Fruit fly (Drosophila melanogaster) whole organism, embryonic: ENCODE measurements around the gene Hacd1.

Experiments
- Ada2b ChIP-seq: fragments of 200-800 bp; sonication (Bioruptor generic); IDR thresholded peaks from 2 replicates; pipeline ENCODE4 v1.3.6; 2022; ENCODE audit warnings: missing biosample characterization, missing genetic modification characterization
- C15 ChIP-seq: fragments of 200-800 bp; sonication (Bioruptor generic); IDR thresholded peaks from 3 replicates; pipeline ENCODE4 v1.3.6; 2022; ENCODE audit warnings: missing biosample characterization, missing genetic modification characterization
- CG10431 ChIP-seq: fragments of 200-800 bp; sonication (Bioruptor generic); optimal IDR thresholded peaks from 3 replicates; lab custom pipeline; 2018; ENCODE audit warnings: missing biosample characterization, mild to moderate bottlenecking, missing genetic modification characterization
- CG10543 ChIP-seq: fragments of 200-800 bp; sonication (Bioruptor generic); optimal IDR thresholded peaks from 3 replicates; lab custom pipeline; 2017; ENCODE audit warnings: missing biosample characterization, mild to moderate bottlenecking, missing genetic modification characterization, moderate library complexity
- CG11560 ChIP-seq: fragments of 200-800 bp; sonication (Bioruptor generic); IDR thresholded peaks from 3 replicates; pipeline ENCODE4 v1.3.6; 2022; ENCODE audit warnings: missing biosample characterization, missing genetic modification characterization
- CG12659 ChIP-seq: fragments of 200-800 bp; sonication (Bioruptor generic); optimal IDR thresholded peaks from 3 replicates; lab custom pipeline; 2017; ENCODE audit warnings: mild to moderate bottlenecking, missing biosample characterization, missing genetic modification reagents, missing genetic modification characterization
- CG13296 ChIP-seq: fragments of 200-800 bp; sonication (Bioruptor generic); optimal IDR thresholded peaks from 3 replicates; lab custom pipeline; 2018; ENCODE audit warnings: missing biosample characterization, mild to moderate bottlenecking, missing genetic modification characterization
- CG13424 ChIP-seq: fragments of 200-800 bp; sonication (Bioruptor generic); optimal IDR thresholded peaks from 2 replicates; lab custom pipeline; 2019; ENCODE audit warnings: missing biosample characterization, mild to moderate bottlenecking, missing genetic modification characterization, moderate library complexity
- CG14050 ChIP-seq: fragments of 200-800 bp; sonication (Bioruptor generic); IDR thresholded peaks from 3 replicates; pipeline ENCODE4 v1.3.6; 2022; ENCODE audit warnings: missing biosample characterization, missing genetic modification characterization
- CG15514 ChIP-seq: fragments of 200-800 bp; sonication (Bioruptor generic); optimal IDR thresholded peaks from 3 replicates; lab custom pipeline; 2017; ENCODE audit warnings: missing biosample characterization, missing genetic modification characterization, mild to moderate bottlenecking, moderate library complexity, missing genetic modification reagents
- CG17359 ChIP-seq: fragments of 200-800 bp; sonication (Bioruptor generic); optimal IDR thresholded peaks from 3 replicates; lab custom pipeline; 2018; ENCODE audit warnings: missing biosample characterization, mild to moderate bottlenecking, missing genetic modification characterization, moderate library complexity
- CG18599 ChIP-seq: fragments of 200-800 bp; sonication (Bioruptor generic); optimal IDR thresholded peaks from 3 replicates; lab custom pipeline; 2017; ENCODE audit warnings: missing biosample characterization, missing genetic modification characterization, mild to moderate bottlenecking, moderate library complexity, missing genetic modification reagents
- CG18619 ChIP-seq: fragments of 200-800 bp; sonication (Bioruptor generic); optimal IDR thresholded peaks from 3 replicates; lab custom pipeline; 2017; ENCODE audit warnings: missing biosample characterization, mild to moderate bottlenecking, missing genetic modification characterization
- CG2199 ChIP-seq: fragments of 200-800 bp; sonication (Bioruptor generic); IDR thresholded peaks from 3 replicates; pipeline ENCODE4 v1.3.6; 2022; ENCODE audit warnings: missing biosample characterization, missing genetic modification characterization
- CG31365 ChIP-seq: fragments of 200-800 bp; sonication (Bioruptor generic); optimal IDR thresholded peaks from 2 replicates; lab custom pipeline; 2018; ENCODE audit warnings: missing biosample characterization, mild to moderate bottlenecking, missing genetic modification characterization
- CG3281 ChIP-seq: fragments of 200-800 bp; sonication (Bioruptor generic); optimal IDR thresholded peaks from 3 replicates; lab custom pipeline; 2017; ENCODE audit warnings: missing biosample characterization, mild to moderate bottlenecking, missing genetic modification characterization
- CG7745 ChIP-seq: fragments of 200-800 bp; sonication (Bioruptor generic); optimal IDR thresholded peaks from 2 replicates; lab custom pipeline; 2018; ENCODE audit warnings: missing biosample characterization, mild to moderate bottlenecking, missing genetic modification characterization, moderate library complexity
- CG9876 ChIP-seq: fragments of 200-800 bp; sonication (Bioruptor generic); optimal IDR thresholded peaks from 2 replicates; lab custom pipeline; 2016; ENCODE audit warnings: missing biosample characterization, missing genetic modification characterization
- CG9932 ChIP-seq: fragments of 200-800 bp; sonication (Bioruptor generic); IDR thresholded peaks from 2 replicates; pipeline ENCODE4 v1.3.6; 2022; ENCODE audit warnings: missing biosample characterization, missing genetic modification characterization
- Deaf1 ChIP-seq: fragments of 200-800 bp; optimal IDR thresholded peaks from 3 replicates; lab custom pipeline; 2019; ENCODE audit warnings: missing biosample characterization, mild to moderate bottlenecking, missing genetic modification characterization, moderate library complexity
- Dip2 ChIP-seq: fragments of 200-800 bp; sonication (Bioruptor generic); IDR thresholded peaks from 2 replicates; pipeline ENCODE4 v1.3.6; 2022; ENCODE audit warnings: missing biosample characterization, missing genetic modification characterization
- Doc2 ChIP-seq: fragments of 200-800 bp; sonication (Bioruptor generic); IDR thresholded peaks from 2 replicates; pipeline ENCODE4 v1.3.6; 2022; ENCODE audit warnings: missing biosample characterization, missing genetic modification characterization
- Drgx ChIP-seq: fragments of 200-800 bp; sonication (Bioruptor generic); IDR thresholded peaks from 2 replicates; pipeline ENCODE4 v1.3.6; 2022; ENCODE audit warnings: missing biosample characterization, missing genetic modification characterization
- Med ChIP-seq: fragments of 200-800 bp; sonication (Bioruptor generic); peaks from one replicate; lab custom pipeline; 2016; ENCODE audit warnings: missing biosample characterization, missing genetic modification characterization, mild to moderate bottlenecking, inconsistent platforms, moderate library complexity
- Ptx1 ChIP-seq: fragments of 200-800 bp; sonication (Bioruptor generic); IDR thresholded peaks from 2 replicates; pipeline ENCODE4 v1.3.6; 2022; ENCODE audit warnings: missing biosample characterization, missing genetic modification characterization
- Scr ChIP-seq: fragments of 200-800 bp; sonication (Bioruptor generic); IDR thresholded peaks from 2 replicates; pipeline ENCODE4 v1.3.6; 2022; ENCODE audit warnings: missing biosample characterization, missing genetic modification characterization; ENCODE audit not compliant: partially characterized antibody
- Six4 ChIP-seq: fragments of 200-800 bp; sonication (Bioruptor generic); optimal IDR thresholded peaks from 2 replicates; lab custom pipeline; 2016; ENCODE audit warnings: missing biosample characterization, missing genetic modification characterization
- Sox100B ChIP-seq: fragments of 200-800 bp; sonication (Bioruptor generic); optimal IDR thresholded peaks from 3 replicates; lab custom pipeline; 2018; ENCODE audit warnings: missing biosample characterization, mild to moderate bottlenecking, missing genetic modification characterization
- Spps ChIP-seq: fragments of 200-800 bp; sonication (Bioruptor generic); optimal IDR thresholded peaks from 2 replicates; lab custom pipeline; 2018; ENCODE audit warnings: missing biosample characterization, mild to moderate bottlenecking, missing genetic modification characterization
- TFAM ChIP-seq: fragments of 200-800 bp; sonication (Bioruptor generic); optimal IDR thresholded peaks from 2 replicates; lab custom pipeline; 2017; ENCODE audit warnings: missing biosample characterization, missing genetic modification characterization, inconsistent platforms
- YL-1 ChIP-seq: fragments of 200-800 bp; sonication (Bioruptor generic); optimal IDR thresholded peaks from 3 replicates; lab custom pipeline; 2017; ENCODE audit warnings: missing biosample characterization, mild to moderate bottlenecking, missing genetic modification characterization
- aop ChIP-seq: fragments of 200-800 bp; sonication (Bioruptor generic); IDR thresholded peaks from 2 replicates; pipeline ENCODE4 v1.3.6; 2022; ENCODE audit warnings: missing biosample characterization, missing genetic modification characterization
- crol ChIP-seq: fragments of 200-800 bp; sonication (Bioruptor generic); IDR thresholded peaks from 2 replicates; pipeline ENCODE4 v1.3.6; 2022; ENCODE audit warnings: missing biosample characterization, missing genetic modification characterization
- dimm ChIP-seq: fragments of 200-800 bp; sonication (Bioruptor generic); IDR thresholded peaks from 2 replicates; pipeline ENCODE4 v1.3.6; 2022; ENCODE audit warnings: missing biosample characterization, missing genetic modification characterization
- grau ChIP-seq: fragments of 200-800 bp; optimal IDR thresholded peaks from 3 replicates; lab custom pipeline; 2019; ENCODE audit warnings: missing biosample characterization, mild to moderate bottlenecking, missing genetic modification characterization, moderate library complexity
- gsb ChIP-seq: fragments of 200-800 bp; sonication (Bioruptor generic); IDR thresholded peaks from 2 replicates; pipeline ENCODE4 v1.3.6; 2022; ENCODE audit warnings: missing biosample characterization, missing genetic modification characterization
- hb ChIP-seq: fragments of 200-800 bp; sonication (Bioruptor generic); IDR thresholded peaks from 3 replicates; pipeline ENCODE4 v1.3.6; 2022; ENCODE audit warnings: missing biosample characterization, missing genetic modification characterization; ENCODE audit not compliant: partially characterized antibody
- ind ChIP-seq: fragments of 200-800 bp; sonication (Bioruptor generic); optimal IDR thresholded peaks from 3 replicates; lab custom pipeline; 2016; ENCODE audit warnings: missing biosample characterization, missing genetic modification characterization
- kah ChIP-seq: fragments of 200-800 bp; sonication (Bioruptor generic); optimal IDR thresholded peaks from 2 replicates; lab custom pipeline; 2018; ENCODE audit warnings: missing biosample characterization, mild to moderate bottlenecking, missing genetic modification characterization
- lilli ChIP-seq: fragments of 200-800 bp; sonication (Bioruptor generic); optimal IDR thresholded peaks from 3 replicates; lab custom pipeline; 2016; ENCODE audit warnings: missing biosample characterization, missing genetic modification characterization
- lov ChIP-seq, 2 experiments: fragments of 200-800 bp in 1 of 2; fragments of >200 bp in 1 of 2; sonication (Bioruptor generic) in 1 of 2; IDR thresholded peaks in 1 of 2; optimal IDR thresholded peaks in 1 of 2; 2 replicates in 1 of 2; 3 replicates in 1 of 2; pipeline versions ENCODE4 v1.3.6 to Lab custom; 2017 to 2022; ENCODE audit warnings: missing biosample characterization in 1 of 2, missing genetic modification characterization in 1 of 2
- mirr ChIP-seq: fragments of 200-800 bp; sonication (Bioruptor generic); optimal IDR thresholded peaks from 3 replicates; lab custom pipeline; 2018; ENCODE audit warnings: missing biosample characterization, mild to moderate bottlenecking, missing genetic modification characterization
- p53 ChIP-seq: fragments of 200-800 bp; sonication (Bioruptor generic); optimal IDR thresholded peaks from 2 replicates; lab custom pipeline; 2016; ENCODE audit warnings: missing biosample characterization, missing genetic modification characterization
- pb ChIP-seq: fragments of 200-800 bp; sonication (Bioruptor generic); optimal IDR thresholded peaks from 3 replicates; lab custom pipeline; 2016; ENCODE audit warnings: missing biosample characterization, missing genetic modification characterization
- psq ChIP-seq: fragments of 200-800 bp; sonication (Bioruptor generic); optimal IDR thresholded peaks from 2 replicates; lab custom pipeline; 2017; ENCODE audit warnings: missing biosample characterization, missing genetic modification characterization
- sd ChIP-seq: fragments of 200-800 bp; sonication (Bioruptor generic); optimal IDR thresholded peaks from 3 replicates; lab custom pipeline; 2018; ENCODE audit warnings: missing biosample characterization, mild to moderate bottlenecking, missing genetic modification characterization, moderate library complexity
- so ChIP-seq: fragments of 200-800 bp; sonication (Bioruptor generic); IDR thresholded peaks from 3 replicates; pipeline ENCODE4 v1.3.6; 2022; ENCODE audit warnings: missing biosample characterization, missing genetic modification characterization
- sob ChIP-seq: fragments of 200-800 bp; sonication (Bioruptor generic); IDR thresholded peaks from 2 replicates; pipeline ENCODE4 v1.3.6; 2022; ENCODE audit warnings: missing biosample characterization, missing genetic modification characterization
- tap ChIP-seq: fragments of 200-800 bp; optimal IDR thresholded peaks from 3 replicates; lab custom pipeline; 2019; ENCODE audit warnings: missing biosample characterization, mild to moderate bottlenecking, missing genetic modification characterization, moderate library complexity
- trem ChIP-seq: fragments of 200-800 bp; optimal IDR thresholded peaks from 3 replicates; lab custom pipeline; 2019; ENCODE audit warnings: missing biosample characterization, mild to moderate bottlenecking, missing genetic modification characterization, moderate library complexity
- zfh2 ChIP-seq: fragments of 200-800 bp; sonication (Bioruptor generic); optimal IDR thresholded peaks from 2 replicates; lab custom pipeline; 2016; ENCODE audit warnings: missing biosample characterization, missing genetic modification characterization

The Hacd1 gene

DNA sequence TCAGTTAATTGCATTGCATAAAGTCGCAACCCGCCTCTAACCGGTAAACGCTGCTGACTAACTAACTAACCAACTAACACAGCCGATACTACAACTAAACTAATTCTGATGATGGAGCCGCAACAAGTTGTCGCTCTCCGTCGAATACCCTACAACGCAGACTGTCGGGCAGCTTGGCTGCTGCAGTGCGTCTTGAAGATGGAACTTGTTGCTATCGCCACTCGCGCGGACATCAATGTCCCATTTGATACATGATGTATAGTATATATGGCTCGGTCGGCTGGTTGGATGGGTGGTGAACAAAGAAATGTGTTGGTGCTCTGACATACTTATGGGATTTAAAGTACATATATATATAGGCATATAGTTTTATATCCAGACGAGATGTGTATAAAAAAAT is 23.4 kb upstream of the Hacd1 start (continued):
- no peak for TF ChIP-seq Spps (tag; lab: Kevin White, UChicago)
- TF ChIP-seq Six4 (GFP tag; lab: Kevin White, UChicago), result no peak
- TF ChIP-seq zfh2 (GFP tag; lab: Kevin White, UChicago), result no peak
- no peak for TF ChIP-seq crol (GFP tag; lab: Robert Waterston, UW)
- TF ChIP-seq trem (tag; lab: Kevin White, UChicago), result no peak
- peak; percentile 7 for TF ChIP-seq CG17359 (tag; lab: Kevin White, UChicago)
- TF ChIP-seq CG7745, result no peak
- no peak for TF ChIP-seq CG14050 (GFP tag; lab: Robert Waterston, UW)
- no peak for TF ChIP-seq pb
- TF ChIP-seq so (GFP tag; lab: Robert Waterston, UW), result no peak
- TF ChIP-seq TFAM (GFP tag; lab: Kevin White, UChicago), result no peak
- no peak for TF ChIP-seq Dip2 (GFP tag; lab: Robert Waterston, UW)
- TF ChIP-seq CG18599 (GFP tag; lab: Kevin White, UChicago), result no peak
- TF ChIP-seq grau (tag; lab: Kevin White, UChicago), result peak; percentile 22
- peak; percentile 15 for TF ChIP-seq CG15514 (GFP tag; lab: Kevin White, UChicago)
- TF ChIP-seq CG2199 (GFP tag; lab: Robert Waterston, UW), result 0 out of 3 replicates have a peak, but pooled peaks have one; percentile 55
- TF ChIP-seq CG10431, result no peak
- peak; percentile 3 for TF ChIP-seq tap
- TF ChIP-seq CG13424, result peak; percentile 15
- TF ChIP-seq CG31365 (tag; lab: Kevin White, UChicago), result no peak
- TF ChIP-seq CG12659 (GFP tag; lab: Kevin White, UChicago), result no peak
- TF ChIP-seq YL-1 (GFP tag; lab: Kevin White, UChicago), result no peak
- TF ChIP-seq sd, result peak; percentile 4
- TF ChIP-seq CG3281 (GFP tag; lab: Kevin White, UChicago), result no peak
- no peak for TF ChIP-seq Ada2b
- TF ChIP-seq ind (GFP tag; lab: Kevin White, UChicago), result peak; percentile 0
- peak; percentile 67 for TF ChIP-seq Drgx (GFP tag; lab: Robert Waterston, UW)
- no peak for TF ChIP-seq Doc2
- TF ChIP-seq lilli (GFP tag; lab: Kevin White, UChicago), result no peak
- TF ChIP-seq hb (GFP tag; lab: Robert Waterston, UW), result no peak
- 0 out of 2 replicates have a peak, but pooled peaks have one; percentile 24 for TF ChIP-seq Ptx1 (GFP tag; lab: Robert Waterston, UW)
- no peak for TF ChIP-seq CG11560 (tag; lab: Robert Waterston, UW)
- no peak for TF ChIP-seq aop (GFP tag; lab: Robert Waterston, UW)
- TF ChIP-seq gsb (GFP tag; lab: Robert Waterston, UW), result 0 out of 2 replicates have a peak, but pooled peaks have one; percentile 39
- no peak for TF ChIP-seq CG9876
- TF ChIP-seq kah (GFP tag; lab: Kevin White, UChicago), result peak; percentile 64
- TF ChIP-seq dimm (GFP tag; lab: Robert Waterston, UW), result no peak
- peak; percentile 10 for TF ChIP-seq mirr (GFP tag; lab: Kevin White, UChicago)
- no peak for TF ChIP-seq Scr (GFP tag; lab: Robert Waterston, UW)
- no peak for TF ChIP-seq p53 (GFP tag; lab: Kevin White, UChicago)
- peak; percentile 44 for TF ChIP-seq CG10543 (GFP tag; lab: Kevin White, UChicago)
- no peak for TF ChIP-seq psq (GFP tag; lab: Kevin White, UChicago)
- no peak for TF ChIP-seq lov (optimal IDR thresholded peaks at IDR 0.05; lab: Kevin White, UChicago)
- TF ChIP-seq lov (GFP tag; IDR thresholded peaks at IDR 0.05; lab: Robert Waterston, UW), result 0 out of 3 replicates have a peak, but pooled peaks have one; percentile 45
- TF ChIP-seq CG18619 (GFP tag; lab: Kevin White, UChicago), result no peak
- TF ChIP-seq CG13296, result peak; percentile 24
- TF ChIP-seq sob (GFP tag; lab: Robert Waterston, UW), result 0 out of 2 replicates have a peak, but pooled peaks have one; percentile 31
- TF ChIP-seq Deaf1 (tag; lab: Kevin White, UChicago), result no peak
- peak; percentile 33; the same call in 1 of the 2 replicates for TF ChIP-seq CG9932
- TF ChIP-seq C15, result no peak
- no peak for TF ChIP-seq Sox100B
- peak; percentile 90 for TF ChIP-seq Med (GFP tag; lab: Kevin White, UChicago)
